Worm (Caenorhabditis elegans) whole organism, mixed stage, embryonic: Measurements from ENCODE around the gene F14H3.4.

Source experiments
- M03D4.4 ChIP-seq: sonication (generic microtip); optimal IDR thresholded peaks from 2 replicates; lab custom pipeline; 2017; ENCODE audit warnings: mild to moderate bottlenecking, missing genetic modification characterization, missing compliant biosample characterization
- bed-3 ChIP-seq: fragments of 200-800 bp; sonication (Bioruptor generic); optimal IDR thresholded peaks from 3 replicates; lab custom pipeline; 2018; ENCODE audit warnings: mild to moderate bottlenecking, missing genetic modification characterization, moderate library complexity, missing compliant biosample characterization
- blmp-1 ChIP-seq: fragments of 150-350 bp; optimal IDR thresholded peaks from 2 replicates; lab custom pipeline; 2014; ENCODE audit warnings: missing biosample characterization, missing genetic modification characterization
- ceh-39 ChIP-seq: fragments of 150-350 bp; optimal IDR thresholded peaks from 2 replicates; lab custom pipeline; 2014; ENCODE audit warnings: missing biosample characterization, missing genetic modification characterization
- ceh-43 ChIP-seq: fragments of 200-800 bp; sonication (Bioruptor generic); optimal IDR thresholded peaks from 2 replicates; lab custom pipeline; 2018; ENCODE audit warnings: mild to moderate bottlenecking, missing genetic modification characterization, moderate library complexity, missing compliant biosample characterization
- ceh-83 ChIP-seq: fragments of 200-800 bp; sonication (Bioruptor generic); optimal IDR thresholded peaks from 2 replicates; lab custom pipeline; 2018; ENCODE audit warnings: mild to moderate bottlenecking, missing genetic modification characterization, missing compliant biosample characterization
- ces-1 ChIP-seq: fragments of 150-350 bp; optimal IDR thresholded peaks from 2 replicates; lab custom pipeline; 2014; ENCODE audit warnings: missing biosample characterization, missing genetic modification reagents, missing genetic modification characterization
- cnd-1 ChIP-seq: fragments of 200-800 bp; sonication (Bioruptor generic); optimal IDR thresholded peaks from 2 replicates; lab custom pipeline; 2018; ENCODE audit warnings: mild to moderate bottlenecking, missing genetic modification characterization, missing compliant biosample characterization
- elt-1 ChIP-seq: sonication (generic microtip); optimal IDR thresholded peaks from 2 replicates; lab custom pipeline; 2017; ENCODE audit warnings: missing genetic modification characterization, mild to moderate bottlenecking, missing compliant biosample characterization, antibody characterized with exemption, moderate library complexity, borderline replicate concordance; ENCODE audit not compliant: insufficient read depth
- elt-3 ChIP-seq: fragments of 150-350 bp; optimal IDR thresholded peaks from 2 replicates; lab custom pipeline; 2014; ENCODE audit warnings: missing biosample characterization, missing genetic modification characterization
- flh-1 ChIP-seq: fragments of 200-800 bp; sonication (Bioruptor generic); optimal IDR thresholded peaks from 2 replicates; lab custom pipeline; 2018; ENCODE audit warnings: mild to moderate bottlenecking, missing genetic modification characterization, moderate library complexity, missing compliant biosample characterization
- ham-2 ChIP-seq: fragments of 200-800 bp; sonication (Bioruptor generic); optimal IDR thresholded peaks from 2 replicates; lab custom pipeline; 2018; ENCODE audit warnings: mild to moderate bottlenecking, missing genetic modification characterization, missing compliant biosample characterization
- hlh-1 ChIP-seq: fragments of 150-350 bp; optimal IDR thresholded peaks from 2 replicates; lab custom pipeline; 2014; ENCODE audit warnings: missing biosample characterization, missing genetic modification reagents, missing genetic modification characterization
- lin-13 ChIP-seq: fragments of 150-350 bp; optimal IDR thresholded peaks from 2 replicates; lab custom pipeline; 2014; ENCODE audit warnings: missing biosample characterization, missing genetic modification characterization
- lin-32 ChIP-seq: fragments of 200-800 bp; sonication (Bioruptor generic); optimal IDR thresholded peaks from 2 replicates; lab custom pipeline; 2018; ENCODE audit warnings: mild to moderate bottlenecking, missing genetic modification characterization, missing compliant biosample characterization
- lsy-2 ChIP-seq: fragments of 150-350 bp; optimal IDR thresholded peaks from 2 replicates; lab custom pipeline; 2014; ENCODE audit warnings: missing biosample characterization, missing genetic modification characterization
- mab-5 ChIP-seq: fragments of 150-350 bp; optimal IDR thresholded peaks from 2 replicates; lab custom pipeline; 2014; ENCODE audit warnings: missing biosample characterization, missing genetic modification characterization
- mep-1 ChIP-seq: fragments of 150-350 bp; optimal IDR thresholded peaks from 2 replicates; lab custom pipeline; 2017; ENCODE audit warnings: missing biosample characterization, missing genetic modification reagents, missing genetic modification characterization, inconsistent platforms
- mls-2 ChIP-seq: sonication (generic microtip); optimal IDR thresholded peaks from 2 replicates; lab custom pipeline; 2016; ENCODE audit warnings: mild to moderate bottlenecking, missing genetic modification characterization, moderate library complexity, missing compliant biosample characterization
- nhr-2 ChIP-seq: fragments of 150-350 bp; optimal IDR thresholded peaks from 2 replicates; lab custom pipeline; 2014; ENCODE audit warnings: missing biosample characterization, missing genetic modification characterization
- nhr-237 ChIP-seq: fragments of 150-350 bp; optimal IDR thresholded peaks from 2 replicates; lab custom pipeline; 2014; ENCODE audit warnings: missing biosample characterization, missing genetic modification characterization
- nhr-28 ChIP-seq: fragments of 150-350 bp; optimal IDR thresholded peaks from 2 replicates; lab custom pipeline; 2014; ENCODE audit warnings: missing biosample characterization, missing genetic modification characterization
- nhr-76 ChIP-seq: sonication (generic microtip); optimal IDR thresholded peaks from 2 replicates; lab custom pipeline; 2017; ENCODE audit warnings: missing biosample characterization, missing genetic modification characterization
- pha-4 ChIP-seq: fragments of 150-350 bp; optimal IDR thresholded peaks from 2 replicates; lab custom pipeline; 2018; ENCODE audit warnings: missing biosample characterization, missing genetic modification reagents, missing genetic modification characterization
- sem-2 ChIP-seq: fragments of 200-800 bp; sonication (Bioruptor generic); optimal IDR thresholded peaks from 2 replicates; lab custom pipeline; 2018; ENCODE audit warnings: mild to moderate bottlenecking, missing genetic modification characterization, missing compliant biosample characterization
- snpc-4 ChIP-seq: fragments of 150-350 bp; optimal IDR thresholded peaks from 2 replicates; lab custom pipeline; 2014; ENCODE audit warnings: missing biosample characterization, missing genetic modification characterization
- sptf-1 ChIP-seq: sonication (generic microtip); optimal IDR thresholded peaks from 2 replicates; lab custom pipeline; 2017; ENCODE audit warnings: mild to moderate bottlenecking, missing genetic modification characterization, moderate library complexity, missing compliant biosample characterization
- tbx-8 ChIP-seq: fragments of 200-800 bp; sonication (Bioruptor generic); optimal IDR thresholded peaks from 2 replicates; lab custom pipeline; 2018; ENCODE audit warnings: mild to moderate bottlenecking, missing genetic modification characterization, moderate library complexity, missing compliant biosample characterization
- unc-62 ChIP-seq: fragments of 150-350 bp; optimal IDR thresholded peaks from 2 replicates; lab custom pipeline; 2014; ENCODE audit warnings: missing biosample characterization, missing genetic modification reagents, missing genetic modification characterization
- zip-8 ChIP-seq: fragments of 150-350 bp; optimal IDR thresholded peaks from 2 replicates; lab custom pipeline; 2014; ENCODE audit warnings: missing biosample characterization, missing genetic modification characterization

The F14H3.4 gene

DNA sequence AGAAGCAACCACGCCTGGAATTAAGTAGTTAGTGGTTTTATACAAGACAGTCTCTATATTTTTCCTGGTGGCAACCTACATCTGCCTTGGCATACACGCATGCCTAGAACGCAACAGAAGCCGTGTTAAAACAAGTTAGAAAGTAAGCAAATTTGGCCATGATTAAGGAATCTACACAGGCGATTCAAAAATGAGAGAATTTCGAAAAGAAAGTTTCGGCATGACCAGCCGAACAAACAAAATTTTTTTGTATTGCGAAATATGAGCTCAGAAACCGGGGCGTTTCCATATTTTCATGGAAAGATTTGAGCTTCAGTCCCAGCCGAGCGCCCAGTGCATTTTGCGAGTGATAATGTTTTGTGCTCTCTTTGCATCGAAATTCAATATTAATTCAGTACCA lies 5.3 kb upstream of the F14H3.4 start, which contains the start of gene F14H3.15:
Gene F14H3.15 (minus strand): TSS at position 101 of the 400 bp plus-strand sequence.
- TF ChIP-seq ces-1 (GFP tag; lab: Kevin White, UChicago) (no peak), blmp-1 (no peak), nhr-2 (tag; lab: Kevin White, UChicago) (no peak), ceh-83 (GFP tag; lab: Kevin White, UChicago) (no peak), mep-1 (no peak), ceh-43 (no peak), tbx-8 (GFP tag; lab: Kevin White, UChicago) (no peak)
- TF ChIP-seq, all 35 proteins: peak for 0

DNA sequence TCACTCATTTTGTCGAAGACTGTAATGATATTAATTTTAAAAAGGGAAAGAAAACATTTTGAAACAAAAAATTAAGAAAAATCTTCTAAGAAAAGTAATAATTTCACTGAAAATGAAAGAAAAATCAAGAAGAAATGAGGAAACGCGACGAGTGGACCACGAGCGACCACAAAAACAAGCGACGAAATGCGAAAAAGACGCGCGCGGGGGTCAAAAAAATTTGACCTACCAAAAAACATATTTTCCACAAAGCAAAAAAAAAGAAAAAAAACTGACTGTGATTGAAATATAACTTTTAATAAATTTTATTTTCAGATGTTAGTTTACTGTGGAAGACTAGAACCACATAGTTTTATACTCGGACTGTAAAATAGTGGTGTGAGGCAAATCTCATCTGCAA lies 4.0 kb upstream of the F14H3.4 start, which contains the start of gene F14H3.6:
Gene F14H3.6 (minus strand): TSS at position 22 of the 400 bp plus-strand sequence.
- TF ChIP-seq cnd-1 (tag; lab: Kevin White, UChicago), result no peak
- TF ChIP-seq M03D4.4 (tag; lab: Kevin White, UChicago), result no peak
- TF ChIP-seq pha-4 (tag; lab: Kevin White, UChicago), result no peak
- no peak for TF ChIP-seq tbx-8 (GFP tag; lab: Kevin White, UChicago)
- no peak for TF ChIP-seq bed-3 (GFP tag; lab: Kevin White, UChicago)
- no peak for TF ChIP-seq ceh-83 (GFP tag; lab: Kevin White, UChicago)
- no peak for TF ChIP-seq lin-32 (GFP tag; lab: Kevin White, UChicago)
- no peak for TF ChIP-seq nhr-76 (tag; lab: Kevin White, UChicago)
- no peak for TF ChIP-seq nhr-2 (tag; lab: Kevin White, UChicago)
- no peak for TF ChIP-seq lin-13
- no peak for TF ChIP-seq snpc-4 (tag; lab: Kevin White, UChicago)
- TF ChIP-seq ham-2 (GFP tag; lab: Kevin White, UChicago), result no peak
- no peak for TF ChIP-seq ceh-43
- no peak for TF ChIP-seq blmp-1
- TF ChIP-seq zip-8 (tag; lab: Kevin White, UChicago), result no peak
- no peak for TF ChIP-seq ceh-39 (tag; lab: Kevin White, UChicago)
- TF ChIP-seq elt-3, result no peak
- no peak for TF ChIP-seq elt-1 (tag; lab: Kevin White, UChicago)
- TF ChIP-seq sem-2 (GFP tag; lab: Kevin White, UChicago), result no peak
- no peak for TF ChIP-seq mls-2 (tag; lab: Kevin White, UChicago)

DNA sequence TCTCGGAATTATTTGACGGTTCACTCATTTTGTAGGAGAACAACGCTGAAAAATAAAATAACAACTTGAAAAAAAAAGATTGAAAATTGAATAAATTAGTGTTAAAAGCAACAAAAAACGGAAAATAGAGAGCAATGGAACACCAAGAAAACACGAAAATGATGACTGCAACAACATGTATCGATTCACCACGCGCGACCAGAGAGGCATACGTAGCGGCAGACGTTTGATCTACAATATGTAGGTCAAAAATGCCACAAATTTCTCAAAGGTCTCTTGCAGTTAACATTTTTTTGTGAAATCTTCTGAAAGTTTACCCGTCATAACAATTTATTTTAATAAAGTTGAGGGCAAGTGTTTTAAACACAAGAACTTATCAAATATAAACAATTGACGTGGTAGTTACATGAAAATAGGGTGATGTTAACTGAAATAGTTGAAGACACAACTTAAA lies 2.2 kb upstream of the F14H3.4 start, which contains the start of gene F14H3.5:
Gene F14H3.5 (minus strand): TSS at position 51 of the 454 bp plus-strand sequence.
- TF ChIP-seq nhr-237 (tag; lab: Kevin White, UChicago), result no peak
- TF ChIP-seq ceh-39 (tag; lab: Kevin White, UChicago), result no peak
- TF ChIP-seq elt-3, result no peak
- no peak for TF ChIP-seq lin-13
- TF ChIP-seq ceh-43, result no peak
- TF ChIP-seq mls-2 (tag; lab: Kevin White, UChicago), result no peak
- TF ChIP-seq bed-3 (GFP tag; lab: Kevin White, UChicago), result no peak
- no peak for TF ChIP-seq snpc-4 (tag; lab: Kevin White, UChicago)
- TF ChIP-seq ham-2 (GFP tag; lab: Kevin White, UChicago), result no peak
- no peak for TF ChIP-seq unc-62 (GFP tag; lab: Kevin White, UChicago)
- TF ChIP-seq flh-1 (GFP tag; lab: Kevin White, UChicago), result no peak
- TF ChIP-seq hlh-1 (tag; lab: Kevin White, UChicago), result no peak
- TF ChIP-seq sptf-1 (tag; lab: Kevin White, UChicago), result no peak
- TF ChIP-seq tbx-8 (GFP tag; lab: Kevin White, UChicago), result no peak
- no peak for TF ChIP-seq nhr-2 (tag; lab: Kevin White, UChicago)
- no peak for TF ChIP-seq mab-5 (tag; lab: Kevin White, UChicago)
- TF ChIP-seq nhr-28 (tag; lab: Kevin White, UChicago), result no peak
- no peak for TF ChIP-seq M03D4.4 (tag; lab: Kevin White, UChicago)
- TF ChIP-seq elt-1 (tag; lab: Kevin White, UChicago), result no peak

DNA sequence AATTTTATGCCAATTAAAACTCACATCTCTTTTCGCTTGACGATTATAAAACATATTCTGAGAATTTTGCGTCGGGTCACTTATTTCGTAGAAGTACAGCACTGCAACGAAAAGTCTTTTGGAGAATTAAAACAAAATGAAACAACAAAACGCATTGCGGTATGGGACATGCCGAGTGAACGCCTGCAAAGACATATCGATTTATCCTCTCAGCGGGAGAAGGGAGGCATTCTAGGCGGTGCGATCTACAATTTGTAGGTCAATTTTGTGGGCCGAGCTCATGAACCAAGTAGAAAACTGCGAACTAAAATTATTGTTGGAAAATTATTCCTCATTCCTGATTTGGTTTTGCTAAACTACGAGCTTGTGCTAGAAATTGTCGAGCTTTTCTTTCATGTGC lies 1.5 kb downstream of the F14H3.4 start, which contains the start of gene F14H3.3:
Gene F14H3.3 (minus strand): TSS at position 101 of the 400 bp plus-strand sequence.
- TF ChIP-seq lsy-2 (tag; lab: Kevin White, UChicago) (no peak), pha-4 (tag; lab: Kevin White, UChicago) (no peak), cnd-1 (tag; lab: Kevin White, UChicago) (no peak), ceh-39 (tag; lab: Kevin White, UChicago) (no peak)

DNA sequence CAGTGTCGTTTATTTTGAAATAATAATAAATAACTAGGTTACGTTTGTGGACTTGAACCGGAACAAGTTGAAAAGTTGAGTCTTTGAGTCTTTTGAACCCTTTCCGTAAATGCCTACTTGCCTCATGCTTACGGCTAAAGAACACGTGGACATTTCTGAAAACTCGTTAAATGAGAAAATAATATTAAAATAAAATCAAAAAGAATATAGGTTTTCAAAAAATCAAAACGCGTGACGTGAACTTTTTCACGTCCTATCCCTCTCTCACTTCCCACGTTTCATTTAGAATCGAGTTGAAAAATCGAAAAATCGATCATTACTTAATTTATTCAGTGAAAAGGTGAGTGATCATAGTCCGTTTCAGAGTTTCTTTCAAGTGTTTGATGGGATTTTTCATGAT lies 5.7 kb downstream of the F14H3.4 start, which contains the start of gene best-12:
Gene best-12 (plus strand): TSS at position 301 of the 400 bp plus-strand sequence.
- TF ChIP-seq lin-13 (no peak), ceh-39 (tag; lab: Kevin White, UChicago) (no peak)
